Worm (Caenorhabditis elegans): ENCODE data around the gene asp-7.

asp-7 gene

DNA sequence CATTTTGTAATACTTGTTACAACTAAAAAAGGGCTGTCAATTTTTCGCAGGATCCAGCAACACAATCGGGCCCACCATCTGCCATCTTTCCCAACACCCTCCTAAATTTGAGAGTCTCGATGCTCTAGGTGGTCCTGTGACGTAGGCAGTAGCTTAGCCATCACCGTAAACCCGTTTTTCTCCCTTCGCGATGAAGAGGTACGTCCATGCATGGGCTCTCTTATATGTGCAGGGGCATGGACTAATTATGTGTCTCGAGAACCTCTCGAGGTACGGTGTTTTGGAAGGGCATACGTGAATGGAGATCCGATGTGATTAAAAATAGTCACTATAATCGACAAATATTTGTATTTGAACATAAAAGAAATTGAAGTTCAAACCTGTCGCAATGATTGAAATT, 12.8 kb downstream of the asp-7 start:
- no peak for TF ChIP-seq nhr-11 (tag; optimal IDR thresholded peaks at IDR 0.05)
- no peak for TF ChIP-seq nhr-43 (tag; optimal IDR thresholded peaks at IDR 0.05; ENCODE audit: poor library complexity, severe bottlenecking)
- TF ChIP-seq fos-1 (tag; optimal IDR thresholded peaks at IDR 0.05): no peak
- TF ChIP-seq lsy-12 (tag; optimal IDR thresholded peaks at IDR 0.05): no peak
- TF ChIP-seq ama-1 (optimal IDR thresholded peaks at IDR 0.05): no peak
- no peak for TF ChIP-seq nhr-67 (tag; optimal IDR thresholded peaks at IDR 0.05)
- TF ChIP-seq elt-3 (tag; optimal IDR thresholded peaks at IDR 0.05): no peak
- no peak for TF ChIP-seq elt-1 (tag; optimal IDR thresholded peaks at IDR 0.05)
- no peak for TF ChIP-seq elt-2 (tag; optimal IDR thresholded peaks at IDR 0.05)
- no peak for TF ChIP-seq ZK546.5 (tag; optimal IDR thresholded peaks at IDR 0.05)
- no peak for TF ChIP-seq nhr-76 (tag; optimal IDR thresholded peaks at IDR 0.05)
- TF ChIP-seq egl-27 (tag; optimal IDR thresholded peaks at IDR 0.05): no peak
- no peak for TF ChIP-seq lin-39 (tag; optimal IDR thresholded peaks at IDR 0.05)
- TF ChIP-seq ztf-11 (tag; optimal IDR thresholded peaks at IDR 0.05): no peak
- no peak for TF ChIP-seq nhr-25 (tag; optimal IDR thresholded peaks at IDR 0.05)
- TF ChIP-seq ceh-82 (tag; optimal IDR thresholded peaks at IDR 0.05): no peak
- no peak for TF ChIP-seq nfya-1 (tag; optimal IDR thresholded peaks at IDR 0.05; ENCODE audit: insufficient read depth)
- no peak for TF ChIP-seq ceh-9 (tag; optimal IDR thresholded peaks at IDR 0.05)
- TF ChIP-seq fkh-2 (tag; optimal IDR thresholded peaks at IDR 0.05): no peak

DNA sequence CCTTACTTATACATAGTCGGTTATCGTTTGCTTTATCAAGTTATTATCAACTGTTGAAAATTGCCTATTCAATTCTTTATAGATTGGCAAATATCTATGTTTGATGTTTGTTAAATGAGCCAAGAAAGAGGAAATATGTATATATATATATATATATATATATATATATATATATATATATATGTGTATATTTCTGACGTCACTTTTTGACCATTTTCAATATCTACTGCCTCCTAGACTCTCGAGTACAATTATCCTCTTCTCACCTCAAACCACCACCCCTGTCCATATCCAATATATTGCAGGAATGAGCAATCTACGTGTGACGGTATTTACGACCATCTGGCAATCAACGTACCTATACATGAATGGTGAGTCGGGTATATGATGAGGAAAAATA, 16.8 kb downstream of the asp-7 start, which contains the start of gene F59D6.1:
TSS of gene F59D6.1 (plus strand) at position 301 of the 400 bp plus-strand sequence.
- no peak for TF ChIP-seq nhr-76 (tag; optimal IDR thresholded peaks at IDR 0.05)
- TF ChIP-seq egl-5 (tag; optimal IDR thresholded peaks at IDR 0.05): no peak
- no peak for TF ChIP-seq elt-3 (tag; optimal IDR thresholded peaks at IDR 0.05)
- TF ChIP-seq ztf-4 (tag; optimal IDR thresholded peaks at IDR 0.05): no peak
- TF ChIP-seq aly-2 (tag; optimal IDR thresholded peaks at IDR 0.05): no peak

- no peak for TF ChIP-seq unc-62 (GFP tag; optimal IDR thresholded peaks at IDR 0.05)
- TF ChIP-seq eor-1 (tag; optimal IDR thresholded peaks at IDR 0.05): no peak
- no peak for TF ChIP-seq nhr-25 (tag; optimal IDR thresholded peaks at IDR 0.05)
- TF ChIP-seq ztf-11 (tag; optimal IDR thresholded peaks at IDR 0.05): no peak
- no peak for TF ChIP-seq elt-3 (tag; optimal IDR thresholded peaks at IDR 0.05)
- no peak for TF ChIP-seq nfya-1 (tag; optimal IDR thresholded peaks at IDR 0.05; ENCODE audit: insufficient read depth)
- no peak for TF ChIP-seq nhr-43 (tag; optimal IDR thresholded peaks at IDR 0.05; ENCODE audit: poor library complexity, severe bottlenecking)
- no peak for TF ChIP-seq nhr-76 (tag; optimal IDR thresholded peaks at IDR 0.05)
- no peak for TF ChIP-seq lin-15B (tag; optimal IDR thresholded peaks at IDR 0.05)
- TF ChIP-seq ceh-9 (tag; optimal IDR thresholded peaks at IDR 0.05): no peak
- no peak for TF ChIP-seq nhr-12 (tag; optimal IDR thresholded peaks at IDR 0.05)
- TF ChIP-seq mml-1 (tag; optimal IDR thresholded peaks at IDR 0.05): no peak
These were observed 18.3 kb downstream of the asp-7 start for ce11 chrV:3046364-3046763.

- TF ChIP-seq zag-1 (tag; optimal IDR thresholded peaks at IDR 0.05) (no peak), nhr-76 (tag; optimal IDR thresholded peaks at IDR 0.05) (no peak), ZK546.5 (tag; optimal IDR thresholded peaks at IDR 0.05) (no peak), mdl-1 (tag; optimal IDR thresholded peaks at IDR 0.05) (no peak), eor-1 (tag; optimal IDR thresholded peaks at IDR 0.05) (no peak), nhr-77 (tag; optimal IDR thresholded peaks at IDR 0.05) (no peak), ztf-4 (tag; optimal IDR thresholded peaks at IDR 0.05) (no peak), elt-1 (tag; optimal IDR thresholded peaks at IDR 0.05) (no peak), fkh-2 (tag; optimal IDR thresholded peaks at IDR 0.05) (no peak), aly-2 (tag; optimal IDR thresholded peaks at IDR 0.05) (no peak), egl-27 (tag; optimal IDR thresholded peaks at IDR 0.05) (no peak), nhr-43 (tag; optimal IDR thresholded peaks at IDR 0.05; ENCODE audit: poor library complexity, severe bottlenecking) (no peak), ceh-28 (tag; optimal IDR thresholded peaks at IDR 0.05) (no peak), ceh-9 (tag; optimal IDR thresholded peaks at IDR 0.05) (no peak), lsy-12 (tag; optimal IDR thresholded peaks at IDR 0.05) (no peak), lin-39 (tag; optimal IDR thresholded peaks at IDR 0.05) (no peak), nfya-1 (tag; optimal IDR thresholded peaks at IDR 0.05; ENCODE audit: insufficient read depth) (no peak), pha-4 (tag; optimal IDR thresholded peaks at IDR 0.05) (no peak), egl-5 (tag; optimal IDR thresholded peaks at IDR 0.05) (no peak)
These were observed 26.2 kb downstream of the asp-7 start, which contains the start of gene C50H11.8 for ce11 chrV:3054254-3054653. C50H11.8 (plus strand) TSS chrV:3054554.

- TF ChIP-seq ceh-16 (tag; optimal IDR thresholded peaks at IDR 0.05) (no peak), nhr-76 (tag; optimal IDR thresholded peaks at IDR 0.05) (no peak), daf-12 (tag; optimal IDR thresholded peaks at IDR 0.05) (no peak), nhr-43 (tag; optimal IDR thresholded peaks at IDR 0.05; ENCODE audit: poor library complexity, severe bottlenecking) (no peak), ama-1 (optimal IDR thresholded peaks at IDR 0.05) (no peak)
These were observed 30.9 kb downstream of the asp-7 start, which contains the start of gene str-244 for ce11 chrV:3058996-3059395. str-244 (minus strand) TSS chrV:3059096.
